Worm (Caenorhabditis elegans): ENCODE measurements around the gene nspc-5.

ce11 chrX:8556614-8557196 lies 18.2 kb downstream of the nspc-5 start, which contains the start of gene utx-1:
- no peak for TF ChIP-seq zip-5 (tag; optimal IDR thresholded peaks at IDR 0.05)
- no peak for TF ChIP-seq pqm-1 (tag; optimal IDR thresholded peaks at IDR 0.05)
- TF ChIP-seq fkh-10 (GFP tag; optimal IDR thresholded peaks at IDR 0.05): no peak
- TF ChIP-seq hlh-6 (tag; optimal IDR thresholded peaks at IDR 0.05): peak; percentile 57
- no peak for TF ChIP-seq odd-2 (tag; optimal IDR thresholded peaks at IDR 0.05)
- no peak for TF ChIP-seq F13H6.1 (tag; optimal IDR thresholded peaks at IDR 0.05)
- TF ChIP-seq tbx-2 (tag; optimal IDR thresholded peaks at IDR 0.05): peak; percentile 43
- no peak for TF ChIP-seq unc-3 (GFP tag; conservative IDR thresholded peaks at IDR 0.05)
- no peak for TF ChIP-seq unc-3 (tag; optimal IDR thresholded peaks at IDR 0.05)
- no peak for TF ChIP-seq dve-1 (tag; optimal IDR thresholded peaks at IDR 0.05)
- no peak for TF ChIP-seq C08G9.2 (tag; optimal IDR thresholded peaks at IDR 0.05)
- TF ChIP-seq ama-1 (optimal IDR thresholded peaks at IDR 0.05): no peak
